Fruit fly (Drosophila melanogaster) whole organism, wandering third instar larva: Measurements from ENCODE around the gene CG10098.

ENCODE experiments used
- Abd-B ChIP-seq: fragments of >200 bp; optimal IDR thresholded peaks from 2 replicates; lab custom pipeline; 2017; ENCODE audit warnings: missing biosample characterization, missing genetic modification characterization
- CG9705 ChIP-seq: fragments of 200-800 bp; sonication (Bioruptor generic); optimal IDR thresholded peaks from 2 replicates; lab custom pipeline; 2018; ENCODE audit warnings: missing biosample characterization, mild to moderate bottlenecking, missing genetic modification characterization
- CrebA ChIP-seq: fragments of 200-800 bp; sonication (Bioruptor generic); optimal IDR thresholded peaks from 2 replicates; lab custom pipeline; 2016; ENCODE audit warnings: missing biosample characterization, mild to moderate bottlenecking, missing genetic modification characterization, borderline replicate concordance
- Dfd ChIP-seq: fragments of >200 bp; optimal IDR thresholded peaks from 2 replicates; lab custom pipeline; 2017; ENCODE audit warnings: missing biosample characterization, missing genetic modification characterization
- Dif ChIP-seq: fragments of 200-275, 200-300 bp; sonication (Bioruptor generic); optimal IDR thresholded peaks from 2 replicates; lab custom pipeline; 2018; ENCODE audit warnings: missing biosample characterization, missing genetic modification characterization; ENCODE audit not compliant: partially characterized antibody
- Hnf4 ChIP-seq: fragments of 200-800 bp; sonication (Bioruptor generic); optimal IDR thresholded peaks from 2 replicates; lab custom pipeline; 2016; ENCODE audit warnings: missing biosample characterization, mild to moderate bottlenecking, missing genetic modification characterization
- Hr78 ChIP-seq: fragments of >200 bp; optimal IDR thresholded peaks from 2 replicates; lab custom pipeline; 2017; ENCODE audit warnings: missing biosample characterization, missing genetic modification characterization
- Hr83 ChIP-seq: fragments of 200-300 bp; sonication (Bioruptor generic); optimal IDR thresholded peaks from 2 replicates; lab custom pipeline; 2016; ENCODE audit warnings: missing biosample characterization, mild to moderate bottlenecking, missing genetic modification characterization, moderate library complexity; ENCODE audit not compliant: poor library complexity, severe bottlenecking
- Jra ChIP-seq: sonication (Bioruptor generic); optimal IDR thresholded peaks from 2 replicates; lab custom pipeline; 2016; ENCODE audit warnings: missing biosample characterization, missing genetic modification characterization
- Myc ChIP-seq: fragments of >200 bp; optimal IDR thresholded peaks from 2 replicates; lab custom pipeline; 2017
- OdsH ChIP-seq: fragments of 200-800 bp; sonication (Bioruptor generic); optimal IDR thresholded peaks from 2 replicates; lab custom pipeline; 2016; ENCODE audit warnings: missing biosample characterization, mild to moderate bottlenecking, missing genetic modification characterization
- Rel ChIP-seq, 2 experiments: fragments of 200-800 bp; sonication (Bioruptor generic) in 1 of 2; optimal IDR thresholded peaks; 2 replicates in 1 of 2; 3 replicates in 1 of 2; lab custom pipeline; 2016 to 2019; ENCODE audit warnings: mild to moderate bottlenecking in 2 of 2, missing biosample characterization in 2 of 2, missing genetic modification characterization in 2 of 2, moderate library complexity in 1 of 2
- Sp1 ChIP-seq: fragments of 200-800 bp; sonication (Bioruptor generic); optimal IDR thresholded peaks from 3 replicates; lab custom pipeline; 2019; ENCODE audit warnings: missing biosample characterization, mild to moderate bottlenecking, missing genetic modification characterization, moderate library complexity
- Vsx2 ChIP-seq: fragments of 200-300, 225-300 bp; sonication (Bioruptor generic); optimal IDR thresholded peaks from 2 replicates; lab custom pipeline; 2018; ENCODE audit warnings: missing biosample characterization, missing genetic modification characterization; ENCODE audit not compliant: partially characterized antibody
- br ChIP-seq: fragments of 200-800 bp; sonication (Bioruptor generic); optimal IDR thresholded peaks from 2 replicates; lab custom pipeline; 2016; ENCODE audit warnings: missing biosample characterization, missing genetic modification characterization
- brk ChIP-seq: fragments of 200-800 bp; sonication (Bioruptor generic); optimal IDR thresholded peaks from 2 replicates; lab custom pipeline; 2016; ENCODE audit warnings: missing biosample characterization, mild to moderate bottlenecking, missing genetic modification characterization
- dl ChIP-seq, 2 experiments: fragments of 175-275, 200-275 bp in 1 of 2; fragments of 200-275 bp in 1 of 2; sonication (Bioruptor generic); optimal IDR thresholded peaks; lab custom pipeline; 2018; ENCODE audit warnings: mild to moderate bottlenecking in 2 of 2, missing biosample characterization in 2 of 2, missing genetic modification characterization in 2 of 2, moderate library complexity in 2 of 2; ENCODE audit not compliant: partially characterized antibody in 2 of 2, insufficient read depth in 1 of 2
- dmrt93B ChIP-seq: fragments of 200-800 bp; sonication (Bioruptor generic); optimal IDR thresholded peaks from 2 replicates; lab custom pipeline; 2018; ENCODE audit warnings: missing biosample characterization, mild to moderate bottlenecking, missing genetic modification characterization
- dsf ChIP-seq: sonication (Bioruptor generic); optimal IDR thresholded peaks from 2 replicates; lab custom pipeline; 2016; ENCODE audit warnings: missing biosample characterization, missing genetic modification characterization, borderline replicate concordance
- ey ChIP-seq: fragments of 200-800 bp; sonication (Bioruptor generic); optimal IDR thresholded peaks from 2 replicates; lab custom pipeline; 2016; ENCODE audit warnings: missing biosample characterization, missing genetic modification characterization
- foxo ChIP-seq, 2 experiments: fragments of 200-800 bp; sonication (Bioruptor generic); optimal IDR thresholded peaks; 2 replicates in 1 of 2; 3 replicates in 1 of 2; lab custom pipeline; 2016 to 2017; ENCODE audit warnings: missing biosample characterization in 2 of 2, missing genetic modification characterization in 2 of 2
- fru ChIP-seq: fragments of 200-800 bp; sonication (Bioruptor generic); optimal IDR thresholded peaks from 3 replicates; lab custom pipeline; 2016; ENCODE audit warnings: missing biosample characterization, mild to moderate bottlenecking, missing genetic modification characterization
- h ChIP-seq: fragments of 200-800 bp; sonication (Bioruptor generic); optimal IDR thresholded peaks from 3 replicates; lab custom pipeline; 2016; ENCODE audit warnings: missing biosample characterization, mild to moderate bottlenecking, missing genetic modification characterization
- jim ChIP-seq: fragments of 175-275, 200-325 bp; sonication (Bioruptor generic); optimal IDR thresholded peaks from 2 replicates; lab custom pipeline; 2016; ENCODE audit warnings: missing biosample characterization, mild to moderate bottlenecking, missing genetic modification characterization
- pan ChIP-seq: fragments of >200 bp; optimal IDR thresholded peaks from 2 replicates; lab custom pipeline; 2017
- rgr ChIP-seq: fragments of 200-800 bp; sonication (Bioruptor generic); optimal IDR thresholded peaks from 3 replicates; lab custom pipeline; 2016; ENCODE audit warnings: missing biosample characterization, mild to moderate bottlenecking, missing genetic modification characterization
- sage ChIP-seq: fragments of 200-800 bp; sonication (Bioruptor generic); optimal IDR thresholded peaks from 2 replicates; lab custom pipeline; 2016; ENCODE audit warnings: missing biosample characterization, mild to moderate bottlenecking, missing genetic modification characterization
- usp ChIP-seq: fragments of >200 bp; optimal IDR thresholded peaks from 2 replicates; lab custom pipeline; 2017; ENCODE audit warnings: missing biosample characterization, missing genetic modification characterization
- woc ChIP-seq: sonication (Bioruptor generic); optimal IDR thresholded peaks from 2 replicates; lab custom pipeline; 2016; ENCODE audit warnings: missing biosample characterization, mild to moderate bottlenecking, missing genetic modification characterization

CG10098 gene

DNA sequence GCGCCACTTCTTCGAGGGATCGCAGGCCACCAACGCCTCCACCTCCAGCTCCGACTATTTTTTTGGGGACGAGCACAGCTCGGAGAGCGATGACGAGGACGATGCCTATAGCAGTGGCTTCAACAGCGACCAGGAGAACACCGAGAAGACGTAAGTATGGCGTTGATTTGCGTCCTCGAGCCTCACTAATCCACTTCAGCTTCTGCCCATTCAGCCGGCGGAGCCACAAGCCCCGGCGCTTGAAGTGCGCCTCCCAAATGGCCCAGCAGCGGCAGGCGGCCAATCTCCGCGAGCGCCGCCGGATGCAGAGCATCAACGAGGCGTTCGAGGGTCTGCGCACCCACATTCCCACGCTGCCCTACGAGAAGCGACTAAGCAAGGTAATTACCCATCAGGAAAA, 12.9 kb downstream of the CG10098 start:
- TF ChIP-seq Jra (GFP tag; lab: Kevin White, UChicago) (no peak), jim (GFP tag; lab: Kevin White, UChicago) (no peak), usp (GFP tag; lab: Kevin White, UChicago) (no peak), Dfd (GFP tag; lab: Kevin White, UChicago) (no peak), Hnf4 (GFP tag; lab: Kevin White, UChicago) (no peak), br (GFP tag; lab: Kevin White, UChicago) (no peak), Vsx2 (GFP tag; lab: Kevin White, UChicago) (no peak), Hr78 (no peak), Hr83 (no peak), dmrt93B (GFP tag; lab: Kevin White, UChicago) (no peak), rgr (GFP tag; lab: Kevin White, UChicago) (no peak), dsf (no peak), OdsH (GFP tag; lab: Kevin White, UChicago) (no peak), sage (GFP tag; lab: Kevin White, UChicago) (no peak), fru (GFP tag; lab: Kevin White, UChicago) (no peak), Abd-B (GFP tag; lab: Kevin White, UChicago) (no peak)

DNA sequence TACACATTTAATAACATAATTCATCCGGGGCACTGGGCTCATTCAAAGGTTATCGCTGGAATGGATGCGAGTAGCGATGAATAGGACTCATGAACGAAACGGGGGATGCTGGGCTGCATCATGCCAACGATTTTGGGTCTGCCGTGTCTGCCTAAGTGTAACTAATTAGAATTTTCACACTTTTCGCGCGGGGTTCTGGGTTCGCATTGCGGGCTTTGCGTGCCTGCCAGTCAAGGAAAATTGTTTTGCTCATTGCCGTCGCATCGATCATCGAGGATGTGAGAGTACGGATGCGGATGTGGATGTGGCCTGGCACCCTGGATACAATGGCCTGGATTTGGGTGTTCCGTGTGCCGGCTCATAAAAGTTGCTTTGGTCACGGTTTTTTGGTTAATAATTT, 13.7 kb downstream of the CG10098 start:
- TF ChIP-seq Hr78 (no peak), brk (GFP tag; lab: Kevin White, UChicago) (no peak), woc (GFP tag; lab: Kevin White, UChicago) (no peak), br (GFP tag; lab: Kevin White, UChicago) (no peak), pan (no peak), CG9705 (GFP tag; lab: Kevin White, UChicago) (no peak), Sp1 (no peak), h (GFP tag; lab: Kevin White, UChicago) (no peak), usp (GFP tag; lab: Kevin White, UChicago) (no peak), Vsx2 (GFP tag; lab: Kevin White, UChicago) (no peak), dl (GFP tag; optimal IDR thresholded peaks at IDR 0.05; lab: Kevin White, UChicago; ENCODE audit: insufficient read depth in 1 of 2, partially characterized antibody in 2 of 2) (no peak), Abd-B (GFP tag; lab: Kevin White, UChicago) (no peak), Hr83 (no peak), Myc (lab: Kevin White, UChicago) (no peak)

DNA sequence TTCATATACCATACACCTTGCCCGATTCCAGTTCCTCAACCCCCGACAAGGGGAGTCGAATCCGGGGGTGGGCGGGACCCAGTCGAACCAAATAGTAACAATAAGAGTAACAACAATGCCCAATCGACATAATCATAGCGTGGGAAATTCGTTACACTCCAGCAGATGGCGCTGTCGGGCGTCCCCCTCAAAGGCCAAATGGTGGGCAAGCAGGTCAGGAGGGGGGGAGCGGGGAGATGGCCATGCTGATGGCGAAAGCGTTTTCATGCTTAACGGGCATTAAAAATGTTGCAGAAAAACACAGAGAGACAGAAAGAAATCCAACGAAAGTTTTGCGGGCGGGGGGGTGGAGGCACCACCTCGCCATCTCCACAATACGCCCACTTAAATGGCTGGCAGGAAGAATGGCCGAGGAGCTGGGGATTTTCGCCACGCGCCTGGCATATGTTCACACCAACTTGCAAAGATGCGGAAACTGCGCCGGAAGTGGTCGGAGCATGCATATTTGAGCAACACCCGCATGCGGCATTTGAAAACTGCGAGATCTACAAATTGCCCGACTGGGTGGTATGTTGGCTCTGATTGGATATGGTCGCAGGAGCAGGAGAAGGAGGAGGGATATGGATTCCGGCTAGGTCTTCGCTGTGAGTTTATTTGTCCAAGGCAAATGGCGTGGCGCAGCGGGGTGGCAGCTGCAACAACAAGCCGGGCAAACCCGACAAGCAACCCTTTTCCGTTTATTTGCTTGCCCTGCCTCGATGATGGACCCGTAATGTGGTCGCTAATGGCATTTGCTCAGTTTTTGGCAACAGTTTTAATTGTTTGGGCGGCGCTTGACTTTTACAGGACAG, 15.1 kb downstream of the CG10098 start:
- no peak for TF ChIP-seq dsf
- TF ChIP-seq ey, result no peak
- no peak for TF ChIP-seq sage (GFP tag; lab: Kevin White, UChicago)
- TF ChIP-seq pan, result no peak
- no peak for TF ChIP-seq woc (GFP tag; lab: Kevin White, UChicago)
- no peak for TF ChIP-seq foxo (GFP tag; optimal IDR thresholded peaks at IDR 0.05; lab: Kevin White, UChicago)
- TF ChIP-seq h (GFP tag; lab: Kevin White, UChicago), result no peak
- TF ChIP-seq dl (GFP tag; optimal IDR thresholded peaks at IDR 0.05; lab: Kevin White, UChicago; ENCODE audit: insufficient read depth in 1 of 2, partially characterized antibody in 2 of 2), result no peak
- no peak for TF ChIP-seq br (GFP tag; lab: Kevin White, UChicago)
- TF ChIP-seq Myc (lab: Kevin White, UChicago), result no peak
- TF ChIP-seq Abd-B (GFP tag; lab: Kevin White, UChicago), result no peak
- TF ChIP-seq dmrt93B (GFP tag; lab: Kevin White, UChicago), result no peak
- no peak for TF ChIP-seq CG9705 (GFP tag; lab: Kevin White, UChicago)
- no peak for TF ChIP-seq Rel (GFP tag; optimal IDR thresholded peaks at IDR 0.05; lab: Kevin White, UChicago)
- no peak for TF ChIP-seq Rel (tag; optimal IDR thresholded peaks at IDR 0.05; lab: Kevin White, UChicago)
- no peak for TF ChIP-seq CrebA (GFP tag; lab: Kevin White, UChicago)
- no peak for TF ChIP-seq Hr83

DNA sequence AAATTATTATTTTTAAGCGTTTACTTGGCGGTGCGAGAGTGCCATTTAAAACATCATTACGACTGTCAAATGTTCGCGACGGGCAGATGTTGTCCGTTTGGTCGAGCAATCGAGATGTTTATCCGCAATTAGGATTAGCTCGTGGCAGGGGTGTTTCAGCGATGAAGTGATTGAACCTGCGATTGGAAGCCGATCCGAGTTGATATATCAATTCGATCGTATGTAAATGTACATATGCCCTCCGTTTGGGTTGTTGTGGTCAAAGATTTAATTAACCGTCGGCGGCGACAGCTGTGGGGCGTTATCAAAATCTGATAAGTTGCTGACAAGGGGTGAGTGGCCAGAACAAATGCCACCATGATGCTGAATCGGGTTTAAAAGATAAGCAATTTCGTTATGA, 18.2 kb downstream of the CG10098 start:
- no peak for TF ChIP-seq Dif (GFP tag; lab: Kevin White, UChicago)
- TF ChIP-seq jim (GFP tag; lab: Kevin White, UChicago), result no peak
- no peak for TF ChIP-seq CrebA (GFP tag; lab: Kevin White, UChicago)
- no peak for TF ChIP-seq Myc (lab: Kevin White, UChicago)
- no peak for TF ChIP-seq CG9705 (GFP tag; lab: Kevin White, UChicago)
